Fruit fly (Drosophila melanogaster) whole organism, wandering third instar larva: ENCODE results near the gene CG42747.

Experiments used
- Abd-B ChIP-seq: fragments of >200 bp; optimal IDR thresholded peaks from 2 replicates; lab custom pipeline; 2017; ENCODE audit warnings: missing biosample characterization, missing genetic modification characterization
- CrebA ChIP-seq: fragments of 200-800 bp; sonication (Bioruptor generic); optimal IDR thresholded peaks from 2 replicates; lab custom pipeline; 2016; ENCODE audit warnings: missing biosample characterization, mild to moderate bottlenecking, missing genetic modification characterization, borderline replicate concordance
- Dfd ChIP-seq: fragments of >200 bp; optimal IDR thresholded peaks from 2 replicates; lab custom pipeline; 2017; ENCODE audit warnings: missing biosample characterization, missing genetic modification characterization
- Dif ChIP-seq: fragments of 200-275, 200-300 bp; sonication (Bioruptor generic); optimal IDR thresholded peaks from 2 replicates; lab custom pipeline; 2018; ENCODE audit warnings: missing biosample characterization, missing genetic modification characterization; ENCODE audit not compliant: partially characterized antibody
- GATAd ChIP-seq: sonication (Bioruptor generic); optimal IDR thresholded peaks from 2 replicates; lab custom pipeline; 2016; ENCODE audit warnings: missing biosample characterization, missing genetic modification characterization
- HLH106 ChIP-seq: fragments of 200-800 bp; optimal IDR thresholded peaks from 3 replicates; lab custom pipeline; 2019; ENCODE audit warnings: missing biosample characterization, mild to moderate bottlenecking, missing genetic modification characterization, moderate library complexity
- N ChIP-seq: fragments of >200 bp; optimal IDR thresholded peaks from 2 replicates; lab custom pipeline; 2018; ENCODE audit warnings: missing biosample characterization, missing external identifiers, missing genetic modification characterization
- OdsH ChIP-seq: fragments of 200-800 bp; sonication (Bioruptor generic); optimal IDR thresholded peaks from 2 replicates; lab custom pipeline; 2016; ENCODE audit warnings: missing biosample characterization, mild to moderate bottlenecking, missing genetic modification characterization
- br ChIP-seq: fragments of 200-800 bp; sonication (Bioruptor generic); optimal IDR thresholded peaks from 2 replicates; lab custom pipeline; 2016; ENCODE audit warnings: missing biosample characterization, missing genetic modification characterization
- h ChIP-seq: fragments of 200-800 bp; sonication (Bioruptor generic); optimal IDR thresholded peaks from 3 replicates; lab custom pipeline; 2016; ENCODE audit warnings: missing biosample characterization, mild to moderate bottlenecking, missing genetic modification characterization
- psq ChIP-seq: fragments of 200-800 bp; sonication (Bioruptor generic); optimal IDR thresholded peaks from 3 replicates; lab custom pipeline; 2017; ENCODE audit warnings: missing biosample characterization, mild to moderate bottlenecking, missing genetic modification characterization, moderate library complexity
- sv ChIP-seq: fragments of 200-800 bp; sonication (Bioruptor generic); optimal IDR thresholded peaks from 3 replicates; lab custom pipeline; 2016; ENCODE audit warnings: missing biosample characterization, missing genetic modification characterization
- usp ChIP-seq: fragments of >200 bp; optimal IDR thresholded peaks from 2 replicates; lab custom pipeline; 2017; ENCODE audit warnings: missing biosample characterization, missing genetic modification characterization

dm6 chr3L:6516901-6517300 lies 116.5 kb downstream of the CG42747 start:
- TF ChIP-seq Dfd (GFP tag; lab: Kevin White, UChicago), result no peak
- TF ChIP-seq usp (GFP tag; lab: Kevin White, UChicago), result no peak
- TF ChIP-seq HLH106 (tag; lab: Kevin White, UChicago), result no peak
- TF ChIP-seq sv, result no peak
- TF ChIP-seq CrebA (GFP tag; lab: Kevin White, UChicago), result no peak
- no peak for TF ChIP-seq N
- no peak for TF ChIP-seq psq (GFP tag; lab: Kevin White, UChicago)
- no peak for TF ChIP-seq Abd-B (GFP tag; lab: Kevin White, UChicago)
- TF ChIP-seq OdsH, result no peak
- TF ChIP-seq h, result no peak
- TF ChIP-seq GATAd (GFP tag; lab: Kevin White, UChicago), result no peak
- no peak for TF ChIP-seq Dif (GFP tag; lab: Kevin White, UChicago)
- TF ChIP-seq br (GFP tag; lab: Kevin White, UChicago), result no peak
